Fruit fly (Drosophila melanogaster) whole organism, embryonic: Measurements from ENCODE around the gene CG31041.

Source experiments
- Atf-2 ChIP-seq: fragments of 200-800 bp; sonication (Bioruptor generic); optimal IDR thresholded peaks from 2 replicates; lab custom pipeline; 2016; ENCODE audit warnings: missing biosample characterization, missing genetic modification characterization
- Awh ChIP-seq: fragments of 200-800 bp; sonication (Bioruptor generic); IDR thresholded peaks from 2 replicates; pipeline ENCODE4, ENCODE4 v1.3.6; 2022; ENCODE audit warnings: missing biosample characterization, missing genetic modification characterization
- Bdp1 ChIP-seq: fragments of 200-800 bp; sonication (Bioruptor generic); optimal IDR thresholded peaks from 3 replicates; lab custom pipeline; 2016; ENCODE audit warnings: missing biosample characterization, missing genetic modification characterization
- Bgb ChIP-seq: fragments of 200-800 bp; sonication (Bioruptor generic); IDR thresholded peaks from 2 replicates; pipeline ENCODE4 v1.3.6; 2022; ENCODE audit warnings: missing biosample characterization, missing genetic modification characterization; ENCODE audit not compliant: partially characterized antibody
- Blimp-1 ChIP-seq: fragments of 200-800 bp; sonication (Bioruptor generic); optimal IDR thresholded peaks from 3 replicates; lab custom pipeline; 2018; ENCODE audit warnings: missing biosample characterization, missing genetic modification characterization, mild to moderate bottlenecking, moderate library complexity, missing genetic modification reagents
- CG12155 ChIP-seq: fragments of 200-800 bp; sonication (Bioruptor generic); optimal IDR thresholded peaks from 3 replicates; lab custom pipeline; 2016; ENCODE audit warnings: missing biosample characterization, missing genetic modification characterization
- CG12391 ChIP-seq: fragments of 200-800 bp; sonication (Bioruptor generic); optimal IDR thresholded peaks from 3 replicates; lab custom pipeline; 2018; ENCODE audit warnings: missing biosample characterization, mild to moderate bottlenecking, missing genetic modification characterization, moderate library complexity
- CG15269 ChIP-seq: fragments of 200-800 bp; sonication (Bioruptor generic); optimal IDR thresholded peaks from 2 replicates; lab custom pipeline; 2018; ENCODE audit warnings: missing biosample characterization, mild to moderate bottlenecking, missing genetic modification characterization, moderate library complexity
- CG15601 ChIP-seq: fragments of 200-800 bp; sonication (Bioruptor generic); optimal IDR thresholded peaks from 3 replicates; lab custom pipeline; 2019; ENCODE audit warnings: missing biosample characterization, mild to moderate bottlenecking, missing genetic modification characterization, moderate library complexity
- CG1602 ChIP-seq: fragments of 200-800 bp; sonication (Bioruptor generic); optimal IDR thresholded peaks from 3 replicates; lab custom pipeline; 2016; ENCODE audit warnings: missing biosample characterization, missing genetic modification characterization
- CG16863 ChIP-seq: fragments of 200-800 bp; sonication (Bioruptor generic); optimal IDR thresholded peaks from 3 replicates; lab custom pipeline; 2016; ENCODE audit warnings: missing biosample characterization, missing genetic modification characterization
- CG17802 ChIP-seq: fragments of 200-800 bp; sonication (Bioruptor generic); optimal IDR thresholded peaks from 2 replicates; lab custom pipeline; 2018; ENCODE audit warnings: missing biosample characterization, mild to moderate bottlenecking, missing genetic modification characterization, moderate library complexity
- CG18599 ChIP-seq: fragments of 200-800 bp; sonication (Bioruptor generic); optimal IDR thresholded peaks from 3 replicates; lab custom pipeline; 2017; ENCODE audit warnings: missing biosample characterization, missing genetic modification characterization, mild to moderate bottlenecking, moderate library complexity, missing genetic modification reagents
- CG18764 ChIP-seq: fragments of 200-800 bp; sonication (Bioruptor generic); optimal IDR thresholded peaks from 3 replicates; lab custom pipeline; 2016; ENCODE audit warnings: missing biosample characterization, missing genetic modification characterization
- CG2129 ChIP-seq: fragments of 200-800 bp; sonication (Bioruptor generic); IDR thresholded peaks from 2 replicates; pipeline ENCODE4 v1.3.6; 2022; ENCODE audit warnings: missing biosample characterization, missing genetic modification characterization; ENCODE audit not compliant: partially characterized antibody
- CG2712 ChIP-seq: fragments of 200-800 bp; optimal IDR thresholded peaks from 3 replicates; lab custom pipeline; 2019; ENCODE audit warnings: missing biosample characterization, mild to moderate bottlenecking, missing genetic modification characterization, moderate library complexity
- CG3281 ChIP-seq: fragments of 200-800 bp; sonication (Bioruptor generic); optimal IDR thresholded peaks from 3 replicates; lab custom pipeline; 2017; ENCODE audit warnings: missing biosample characterization, mild to moderate bottlenecking, missing genetic modification characterization
- CG7357 ChIP-seq: fragments of 200-800 bp; sonication (Bioruptor generic); IDR thresholded peaks from 3 replicates; pipeline ENCODE4 v1.3.6; 2022; ENCODE audit warnings: missing biosample characterization, missing genetic modification characterization
- CG7839 ChIP-seq: fragments of 200-800 bp; sonication (Bioruptor generic); optimal IDR thresholded peaks from 3 replicates; lab custom pipeline; 2018; ENCODE audit warnings: missing biosample characterization, mild to moderate bottlenecking, missing genetic modification characterization, moderate library complexity
- CG8765 ChIP-seq: fragments of 200-800 bp; sonication (Bioruptor generic); IDR thresholded peaks from 2 replicates; pipeline ENCODE4 v1.3.6; 2022; ENCODE audit warnings: missing biosample characterization, missing genetic modification characterization
- CG9817 ChIP-seq: fragments of 200-800 bp; sonication (Bioruptor generic); optimal IDR thresholded peaks from 2 replicates; lab custom pipeline; 2018; ENCODE audit warnings: missing biosample characterization, mild to moderate bottlenecking, missing genetic modification characterization, moderate library complexity
- Dad ChIP-seq: fragments of 200-800 bp; sonication (Bioruptor generic); optimal IDR thresholded peaks from 3 replicates; lab custom pipeline; 2016; ENCODE audit warnings: missing biosample characterization, missing genetic modification characterization
- Eip74EF ChIP-seq, 2 experiments: fragments of 200-800 bp in 1 of 2; fragments of >200 bp in 1 of 2; sonication (Bioruptor generic) in 1 of 2; optimal IDR thresholded peaks; 2 replicates each; lab custom pipeline; 2017 to 2019; ENCODE audit warnings: missing biosample characterization in 2 of 2, missing genetic modification characterization in 2 of 2, mild to moderate bottlenecking in 1 of 2, moderate library complexity in 1 of 2
- Ets97D ChIP-seq: fragments of 200-800 bp; sonication (Bioruptor generic); optimal IDR thresholded peaks from 3 replicates; lab custom pipeline; 2016; ENCODE audit warnings: missing biosample characterization, missing genetic modification characterization
- HLH54F ChIP-seq: fragments of 200-800 bp; sonication (Bioruptor generic); optimal IDR thresholded peaks from 3 replicates; lab custom pipeline; 2016; ENCODE audit warnings: missing biosample characterization, missing genetic modification characterization
- Hand ChIP-seq: fragments of 200-800 bp; sonication (Bioruptor generic); optimal IDR thresholded peaks from 2 replicates; lab custom pipeline; 2017; ENCODE audit warnings: mild to moderate bottlenecking, missing biosample characterization, missing genetic modification reagents, missing genetic modification characterization
- Hr3 ChIP-seq: fragments of 200-800 bp; sonication (Bioruptor generic); optimal IDR thresholded peaks from 3 replicates; lab custom pipeline; 2016; ENCODE audit warnings: missing biosample characterization, missing genetic modification characterization
- Jarid2 ChIP-seq: fragments of 200-800 bp; sonication (Bioruptor generic); optimal IDR thresholded peaks from 3 replicates; lab custom pipeline; 2017; ENCODE audit warnings: mild to moderate bottlenecking, missing biosample characterization, missing genetic modification reagents, missing genetic modification characterization
- Max ChIP-seq: fragments of 200-800 bp; sonication (Bioruptor generic); optimal IDR thresholded peaks from 2 replicates; lab custom pipeline; 2016; ENCODE audit warnings: missing biosample characterization, mild to moderate bottlenecking, missing genetic modification characterization
- NC2β ChIP-seq: fragments of 200-800 bp; sonication (Bioruptor generic); optimal IDR thresholded peaks from 2 replicates; lab custom pipeline; 2016; ENCODE audit warnings: missing biosample characterization, missing genetic modification characterization
- NK7.1 ChIP-seq: fragments of 200-800 bp; sonication (Bioruptor generic); optimal IDR thresholded peaks from 3 replicates; lab custom pipeline; 2016; ENCODE audit warnings: missing biosample characterization, missing genetic modification characterization
- Ptx1 ChIP-seq: fragments of 200-800 bp; sonication (Bioruptor generic); IDR thresholded peaks from 2 replicates; pipeline ENCODE4 v1.3.6; 2022; ENCODE audit warnings: missing biosample characterization, missing genetic modification characterization
- aop ChIP-seq: fragments of 200-800 bp; sonication (Bioruptor generic); IDR thresholded peaks from 2 replicates; pipeline ENCODE4 v1.3.6; 2022; ENCODE audit warnings: missing biosample characterization, missing genetic modification characterization
- cg ChIP-seq: fragments of 200-800 bp; sonication (Bioruptor generic); optimal IDR thresholded peaks from 3 replicates; lab custom pipeline; 2019; ENCODE audit warnings: missing biosample characterization, mild to moderate bottlenecking, missing genetic modification characterization, moderate library complexity
- dysf ChIP-seq: fragments of 200-800 bp; sonication (Bioruptor generic); IDR thresholded peaks from 3 replicates; pipeline ENCODE4 v1.3.6; 2022; ENCODE audit warnings: missing biosample characterization, missing genetic modification characterization
- ems ChIP-seq: fragments of 200-800 bp; sonication (Bioruptor generic); optimal IDR thresholded peaks from 3 replicates; lab custom pipeline; 2016; ENCODE audit warnings: missing biosample characterization, missing genetic modification characterization
- en ChIP-seq: fragments of 200-800 bp; sonication (Bioruptor generic); optimal IDR thresholded peaks from 2 replicates; lab custom pipeline; 2016; ENCODE audit warnings: missing biosample characterization, missing genetic modification characterization
- gfzf ChIP-seq: fragments of 200-800 bp; sonication (Bioruptor generic); optimal IDR thresholded peaks from 2 replicates; lab custom pipeline; 2016; ENCODE audit warnings: missing biosample characterization, mild to moderate bottlenecking, missing genetic modification characterization, moderate library complexity
- jing ChIP-seq: fragments of 200-800 bp; sonication (Bioruptor generic); optimal IDR thresholded peaks from 2 replicates; lab custom pipeline; 2018; ENCODE audit warnings: missing biosample characterization, mild to moderate bottlenecking, missing genetic modification characterization
- kah ChIP-seq: fragments of 200-800 bp; sonication (Bioruptor generic); optimal IDR thresholded peaks from 2 replicates; lab custom pipeline; 2018; ENCODE audit warnings: missing biosample characterization, mild to moderate bottlenecking, missing genetic modification characterization
- ken ChIP-seq: fragments of 200-800 bp; sonication (Bioruptor generic); IDR thresholded peaks from 3 replicates; pipeline ENCODE4 v1.3.6; 2022; ENCODE audit warnings: missing biosample characterization, missing genetic modification characterization
- lola ChIP-seq, 3 experiments: fragments of >200 bp in 2 of 3; fragments of 200-800 bp in 1 of 3; sonication (Bioruptor generic) in 1 of 3; optimal IDR thresholded peaks; 2 replicates each; lab custom pipeline; 2017 to 2019; ENCODE audit warnings: missing biosample characterization in 3 of 3, missing genetic modification characterization in 3 of 3, mild to moderate bottlenecking in 1 of 3, moderate library complexity in 1 of 3
- peb ChIP-seq: fragments of 200-800 bp; sonication (Bioruptor generic); IDR thresholded peaks from 2 replicates; pipeline ENCODE4 v1.3.6; 2022; ENCODE audit warnings: missing biosample characterization, missing genetic modification characterization
- pfk ChIP-seq: fragments of 200-800 bp; sonication (Bioruptor generic); optimal IDR thresholded peaks from 2 replicates; lab custom pipeline; 2018; ENCODE audit warnings: missing biosample characterization, mild to moderate bottlenecking, missing genetic modification characterization, moderate library complexity
- phol ChIP-seq: fragments of 200-800 bp; sonication (Bioruptor generic); optimal IDR thresholded peaks from 3 replicates; lab custom pipeline; 2018; ENCODE audit warnings: missing biosample characterization, mild to moderate bottlenecking, missing genetic modification characterization, moderate library complexity
- slou ChIP-seq: fragments of 200-800 bp; sonication (Bioruptor generic); optimal IDR thresholded peaks from 3 replicates; lab custom pipeline; 2016; ENCODE audit warnings: missing biosample characterization, missing genetic modification characterization
- tgo ChIP-seq: fragments of 200-800 bp; sonication (Bioruptor generic); IDR thresholded peaks from 3 replicates; pipeline ENCODE4 v1.3.6; 2022; ENCODE audit warnings: missing biosample characterization, missing genetic modification characterization
- tup ChIP-seq: fragments of 200-800 bp; sonication (Bioruptor generic); optimal IDR thresholded peaks from 2 replicates; lab custom pipeline; 2016; ENCODE audit warnings: missing biosample characterization, mild to moderate bottlenecking, missing genetic modification characterization, moderate library complexity
- zfh2 ChIP-seq: fragments of 200-800 bp; sonication (Bioruptor generic); optimal IDR thresholded peaks from 2 replicates; lab custom pipeline; 2016; ENCODE audit warnings: missing biosample characterization, missing genetic modification characterization

Gene CG31041

dm6 chr3R:29618515-29619157 is 27.9 kb upstream of the CG31041 start, which contains the start of gene CG1907 (continued):
- peak; percentile 98 for TF ChIP-seq CG3281 (GFP tag; lab: Kevin White, UChicago)
- peak; percentile 97 for TF ChIP-seq CG18764 (GFP tag; lab: Kevin White, UChicago)
- TF ChIP-seq Bgb (GFP tag; lab: Robert Waterston, UW) = no peak
- TF ChIP-seq CG16863 (GFP tag; lab: Kevin White, UChicago) = peak; percentile 78
- peak; percentile 80 for TF ChIP-seq NC2β (GFP tag; lab: Kevin White, UChicago)
- peak; percentile 90 for TF ChIP-seq jing (GFP tag; lab: Kevin White, UChicago)
- no peak for TF ChIP-seq cg (GFP tag; lab: Kevin White, UChicago)
- TF ChIP-seq zfh2 (GFP tag; lab: Kevin White, UChicago) = peak; percentile 78
- peak; percentile 88 for TF ChIP-seq aop (GFP tag; lab: Robert Waterston, UW)
- TF ChIP-seq kah (GFP tag; lab: Kevin White, UChicago) = peak; percentile 93
- TF ChIP-seq ems (GFP tag; lab: Kevin White, UChicago) = peak; percentile 90
- peak in 1 of 2 experiments; percentile 96 for TF ChIP-seq Eip74EF (GFP tag; optimal IDR thresholded peaks at IDR 0.05; lab: Kevin White, UChicago)
- TF ChIP-seq slou (GFP tag; lab: Kevin White, UChicago) = peak; percentile 93
- TF ChIP-seq ken = peak; percentile 97
- TF ChIP-seq CG8765 = peak; percentile 97
- peak; percentile 95 for TF ChIP-seq CG12155 (GFP tag; lab: Kevin White, UChicago)
- peak; percentile 98 for TF ChIP-seq phol (tag; lab: Kevin White, UChicago)
- TF ChIP-seq pfk = peak; percentile 68
- TF ChIP-seq dysf (GFP tag; lab: Robert Waterston, UW) = peak; percentile 99
- peak; percentile 99 for TF ChIP-seq CG2712
- peak; percentile 97 for TF ChIP-seq CG15601 (tag; lab: Kevin White, UChicago)
- TF ChIP-seq Hr3 (GFP tag; lab: Kevin White, UChicago) = peak; percentile 98
- TF ChIP-seq Blimp-1 = peak; percentile 97
- TF ChIP-seq CG7839 = peak; percentile 98
- peak; percentile 78 for TF ChIP-seq Bdp1 (GFP tag; lab: Kevin White, UChicago)
- TF ChIP-seq tup (GFP tag; lab: Kevin White, UChicago) = peak; percentile 93
- no peak for TF ChIP-seq CG2129 (GFP tag; lab: Robert Waterston, UW)
- TF ChIP-seq tgo (GFP tag; lab: Robert Waterston, UW) = peak; percentile 99
- TF ChIP-seq CG1602 (GFP tag; lab: Kevin White, UChicago) = peak; percentile 98
- peak; percentile 96 for TF ChIP-seq Max (GFP tag; lab: Kevin White, UChicago)
- peak in 1 of 3 experiments; percentile 98 for TF ChIP-seq lola (GFP tag; optimal IDR thresholded peaks at IDR 0.05; lab: Kevin White, UChicago)
- TF ChIP-seq Jarid2 = peak; percentile 90
- peak; percentile 80 for TF ChIP-seq Atf-2 (GFP tag; lab: Kevin White, UChicago)
- peak; percentile 75 for TF ChIP-seq NK7.1
- peak; percentile 85 for TF ChIP-seq CG17802 (tag; lab: Kevin White, UChicago)
- peak; percentile 57 for TF ChIP-seq en (GFP tag; lab: Kevin White, UChicago)
- TF ChIP-seq CG15269 (tag; lab: Kevin White, UChicago) = peak; percentile 97
- TF ChIP-seq CG18599 (GFP tag; lab: Kevin White, UChicago) = peak; percentile 99
- peak; percentile 99 for TF ChIP-seq CG12391
- TF ChIP-seq gfzf (GFP tag; lab: Kevin White, UChicago) = no peak
- peak; percentile 99 for TF ChIP-seq Ptx1 (GFP tag; lab: Robert Waterston, UW)
- TF ChIP-seq peb = peak; percentile 97
- TF ChIP-seq Dad (GFP tag; lab: Kevin White, UChicago) = peak; percentile 85
- TF ChIP-seq CG9817 = peak; percentile 97
- TF ChIP-seq CG7357 = peak; percentile 93
- peak; percentile 99 for TF ChIP-seq Awh (GFP tag; lab: Robert Waterston, UW)
- TF ChIP-seq Hand (GFP tag; lab: Kevin White, UChicago) = peak; percentile 96
- peak; percentile 76 for TF ChIP-seq HLH54F (GFP tag; lab: Kevin White, UChicago)
- TF ChIP-seq Ets97D = peak; percentile 64
